Worm (Caenorhabditis elegans): ENCODE data around the gene Y5H2A.4.

- TF ChIP-seq nhr-12 (tag; optimal IDR thresholded peaks at IDR 0.05) (no peak), sea-2 (GFP tag; optimal IDR thresholded peaks at IDR 0.05) (no peak), eor-1 (tag; optimal IDR thresholded peaks at IDR 0.05) (no peak), nhr-11 (tag; optimal IDR thresholded peaks at IDR 0.05) (no peak), mdl-1 (tag; optimal IDR thresholded peaks at IDR 0.05) (no peak)
Observed at ce11 chrV:2278052-2278451, 3.9 kb upstream of the Y5H2A.4 start, which contains the start of gene nhr-59.
